Fruit fly (Drosophila melanogaster) whole organism, embryonic: ENCODE measurements around the gene CG7377.

Experiments
- Asciz ChIP-seq: fragments of 200-800 bp; sonication (Bioruptor generic); optimal IDR thresholded peaks from 2 replicates; lab custom pipeline; 2017; ENCODE audit warnings: missing biosample characterization, mild to moderate bottlenecking, missing genetic modification characterization, missing genetic modification reagents
- Atf3 ChIP-seq: fragments of 200-800 bp; sonication (Bioruptor generic); optimal IDR thresholded peaks from 3 replicates; lab custom pipeline; 2016; ENCODE audit warnings: missing biosample characterization, missing genetic modification characterization
- CG10274 ChIP-seq: fragments of 200-800 bp; sonication (Bioruptor generic); optimal IDR thresholded peaks from 3 replicates; lab custom pipeline; 2017; ENCODE audit warnings: missing biosample characterization, mild to moderate bottlenecking, missing genetic modification characterization
- CG10321 ChIP-seq: fragments of 200-800 bp; sonication (Bioruptor generic); IDR thresholded peaks from 2 replicates; pipeline ENCODE4 v1.3.6; 2022; ENCODE audit warnings: missing biosample characterization, missing genetic modification characterization
- CG10366 ChIP-seq: fragments of 200-800 bp; sonication (Bioruptor generic); IDR thresholded peaks from 2 replicates; pipeline ENCODE4 v1.3.6; 2022; ENCODE audit warnings: missing biosample characterization, missing genetic modification characterization
- CG11398 ChIP-seq: fragments of 200-800 bp; sonication (Bioruptor generic); optimal IDR thresholded peaks from 2 replicates; lab custom pipeline; 2016; ENCODE audit warnings: missing biosample characterization, missing genetic modification characterization
- CG11456 ChIP-seq: fragments of 200-800 bp; sonication (Bioruptor generic); IDR thresholded peaks from 3 replicates; pipeline ENCODE4 v1.3.6; 2022; ENCODE audit warnings: missing biosample characterization, missing genetic modification characterization
- CG11723 ChIP-seq: fragments of 200-800 bp; sonication (Bioruptor generic); optimal IDR thresholded peaks from 2 replicates; lab custom pipeline; 2017; ENCODE audit warnings: missing biosample characterization, mild to moderate bottlenecking, missing genetic modification characterization
- CG13424 ChIP-seq: fragments of 200-800 bp; sonication (Bioruptor generic); optimal IDR thresholded peaks from 2 replicates; lab custom pipeline; 2019; ENCODE audit warnings: missing biosample characterization, mild to moderate bottlenecking, missing genetic modification characterization, moderate library complexity
- CG13775 ChIP-seq: fragments of 200-800 bp; sonication (Bioruptor generic); optimal IDR thresholded peaks from 3 replicates; lab custom pipeline; 2017; ENCODE audit warnings: missing biosample characterization, mild to moderate bottlenecking, missing genetic modification characterization
- CG14667 ChIP-seq: fragments of 200-800 bp; sonication (Bioruptor generic); IDR thresholded peaks from 2 replicates; pipeline ENCODE4 v1.3.6; 2022; ENCODE audit warnings: missing biosample characterization, missing genetic modification characterization
- CG17361 ChIP-seq: fragments of 200-800 bp; sonication (Bioruptor generic); IDR thresholded peaks from 3 replicates; pipeline ENCODE4 v1.3.6; 2022; ENCODE audit warnings: missing biosample characterization, missing genetic modification characterization
- CG17829 ChIP-seq: fragments of 200-800 bp; optimal IDR thresholded peaks from 2 replicates; lab custom pipeline; 2019; ENCODE audit warnings: missing biosample characterization, mild to moderate bottlenecking, missing genetic modification characterization, moderate library complexity
- CG18619 ChIP-seq: fragments of 200-800 bp; sonication (Bioruptor generic); optimal IDR thresholded peaks from 3 replicates; lab custom pipeline; 2017; ENCODE audit warnings: missing biosample characterization, mild to moderate bottlenecking, missing genetic modification characterization
- CG3065 ChIP-seq: fragments of 200-800 bp; sonication (Bioruptor generic); optimal IDR thresholded peaks from 2 replicates; lab custom pipeline; 2016; ENCODE audit warnings: missing biosample characterization, missing genetic modification characterization
- CG31224 ChIP-seq: fragments of 200-800 bp; sonication (Bioruptor generic); IDR thresholded peaks from 2 replicates; pipeline ENCODE4 v1.3.6; 2022; ENCODE audit warnings: missing biosample characterization, missing genetic modification characterization
- CG32767 ChIP-seq: fragments of 200-800 bp; sonication (Bioruptor generic); IDR thresholded peaks from 2 replicates; pipeline ENCODE4 v1.3.6; 2022; ENCODE audit warnings: missing biosample characterization, missing genetic modification characterization
- CG6254 ChIP-seq: fragments of 200-800 bp; sonication (Bioruptor generic); optimal IDR thresholded peaks from 3 replicates; lab custom pipeline; 2017; ENCODE audit warnings: mild to moderate bottlenecking, missing biosample characterization, missing genetic modification reagents, missing genetic modification characterization
- CG7357 ChIP-seq: fragments of 200-800 bp; sonication (Bioruptor generic); IDR thresholded peaks from 3 replicates; pipeline ENCODE4 v1.3.6; 2022; ENCODE audit warnings: missing biosample characterization, missing genetic modification characterization
- CG8478 ChIP-seq: fragments of >200 bp; optimal IDR thresholded peaks from 2 replicates; lab custom pipeline; 2018
- CG9727 ChIP-seq: fragments of 200-800 bp; sonication (Bioruptor generic); optimal IDR thresholded peaks from 3 replicates; lab custom pipeline; 2017; ENCODE audit warnings: missing biosample characterization, mild to moderate bottlenecking, missing genetic modification characterization
- Chrac-16 ChIP-seq: fragments of 200-800 bp; sonication (Bioruptor generic); optimal IDR thresholded peaks from 3 replicates; lab custom pipeline; 2016; ENCODE audit warnings: missing biosample characterization, missing genetic modification characterization
- D ChIP-seq, 2 experiments: fragments of 200-800 bp in 1 of 2; fragments of >200 bp in 1 of 2; sonication (Bioruptor generic) in 1 of 2; optimal IDR thresholded peaks; 2 replicates in 1 of 2; 3 replicates in 1 of 2; lab custom pipeline; 2017; ENCODE audit warnings: mild to moderate bottlenecking in 1 of 2, missing biosample characterization in 1 of 2, missing genetic modification characterization in 1 of 2, missing genetic modification reagents in 1 of 2
- Dp ChIP-seq: fragments of 200-800 bp; sonication (Bioruptor generic); optimal IDR thresholded peaks from 2 replicates; lab custom pipeline; 2018; ENCODE audit warnings: missing biosample characterization, mild to moderate bottlenecking, missing genetic modification characterization, moderate library complexity
- Hsf ChIP-seq: fragments of 200-800 bp; sonication (Bioruptor generic); optimal IDR thresholded peaks from 3 replicates; lab custom pipeline; 2016; ENCODE audit warnings: missing biosample characterization, missing genetic modification characterization
- MTF-1 ChIP-seq: fragments of 200-800 bp; sonication (Bioruptor generic); optimal IDR thresholded peaks from 2 replicates; lab custom pipeline; 2018; ENCODE audit warnings: missing biosample characterization, mild to moderate bottlenecking, missing genetic modification characterization, borderline replicate concordance
- Meics ChIP-seq: fragments of 200-800 bp; sonication (Bioruptor generic); optimal IDR thresholded peaks from 2 replicates; lab custom pipeline; 2017; ENCODE audit warnings: missing biosample characterization, mild to moderate bottlenecking, missing genetic modification characterization
- NFAT ChIP-seq: fragments of 200-800 bp; sonication (Bioruptor generic); IDR thresholded peaks from 2 replicates; pipeline ENCODE4 v1.3.6; 2022; ENCODE audit warnings: missing biosample characterization, missing genetic modification characterization
- Rx ChIP-seq: fragments of 200-800 bp; sonication (Bioruptor generic); IDR thresholded peaks from 2 replicates; pipeline ENCODE4 v1.3.6; 2022; ENCODE audit warnings: missing biosample characterization, missing genetic modification characterization
- Scr ChIP-seq: fragments of 200-800 bp; sonication (Bioruptor generic); IDR thresholded peaks from 2 replicates; pipeline ENCODE4 v1.3.6; 2022; ENCODE audit warnings: missing biosample characterization, missing genetic modification characterization; ENCODE audit not compliant: partially characterized antibody
- Six4 ChIP-seq: fragments of 200-800 bp; sonication (Bioruptor generic); optimal IDR thresholded peaks from 2 replicates; lab custom pipeline; 2016; ENCODE audit warnings: missing biosample characterization, missing genetic modification characterization
- Spps ChIP-seq: fragments of 200-800 bp; sonication (Bioruptor generic); optimal IDR thresholded peaks from 2 replicates; lab custom pipeline; 2018; ENCODE audit warnings: missing biosample characterization, mild to moderate bottlenecking, missing genetic modification characterization
- caup ChIP-seq: fragments of 200-800 bp; sonication (Bioruptor generic); optimal IDR thresholded peaks from 3 replicates; lab custom pipeline; 2017; ENCODE audit warnings: missing biosample characterization, mild to moderate bottlenecking, missing genetic modification characterization, moderate library complexity; ENCODE audit not compliant: severe bottlenecking
- chinmo ChIP-seq: fragments of 200-800 bp; sonication (Bioruptor generic); IDR thresholded peaks from 4 replicates; pipeline ENCODE4 v1.3.6; 2022; ENCODE audit warnings: missing biosample characterization, missing genetic modification characterization; ENCODE audit not compliant: partially characterized antibody
- croc ChIP-seq: fragments of 200-800 bp; sonication (Bioruptor generic); conservative IDR thresholded peaks from 3 replicates; pipeline ENCODE4 v1.3.6; 2022; ENCODE audit warnings: missing biosample characterization, missing genetic modification characterization
- da ChIP-seq: fragments of 200-800 bp; sonication (Bioruptor generic); optimal IDR thresholded peaks from 2 replicates; lab custom pipeline; 2016; ENCODE audit warnings: missing biosample characterization, missing genetic modification characterization
- fd3F ChIP-seq: fragments of 200-800 bp; sonication (Bioruptor generic); optimal IDR thresholded peaks from 2 replicates; lab custom pipeline; 2018; ENCODE audit warnings: missing biosample characterization, mild to moderate bottlenecking, missing genetic modification characterization, moderate library complexity
- gt ChIP-seq: fragments of 200-800 bp; sonication (Bioruptor generic); IDR thresholded peaks from 2 replicates; pipeline ENCODE4 v1.3.6; 2022; ENCODE audit warnings: missing biosample characterization, missing genetic modification characterization
- ham ChIP-seq: fragments of 200-800 bp; sonication (Bioruptor generic); IDR thresholded peaks from 2 replicates; pipeline ENCODE4 v1.3.6; 2022; ENCODE audit warnings: missing biosample characterization, missing genetic modification characterization
- lilli ChIP-seq: fragments of 200-800 bp; sonication (Bioruptor generic); optimal IDR thresholded peaks from 3 replicates; lab custom pipeline; 2016; ENCODE audit warnings: missing biosample characterization, missing genetic modification characterization
- nerfin-1 ChIP-seq: fragments of 200-800 bp; sonication (Bioruptor generic); optimal IDR thresholded peaks from 3 replicates; lab custom pipeline; 2019; ENCODE audit warnings: missing biosample characterization, mild to moderate bottlenecking, missing genetic modification characterization, moderate library complexity
- oc ChIP-seq: fragments of 200-800 bp; sonication (Bioruptor generic); optimal IDR thresholded peaks from 2 replicates; lab custom pipeline; 2018; ENCODE audit warnings: missing biosample characterization, mild to moderate bottlenecking, missing genetic modification characterization, moderate library complexity
- ro ChIP-seq: fragments of 200-800 bp; sonication (Bioruptor generic); IDR thresholded peaks from 2 replicates; pipeline ENCODE4 v1.3.6; 2022; ENCODE audit warnings: missing biosample characterization, missing genetic modification characterization
- shn ChIP-seq: fragments of 200-800 bp; sonication (Bioruptor generic); optimal IDR thresholded peaks from 3 replicates; lab custom pipeline; 2016; ENCODE audit warnings: missing biosample characterization, missing genetic modification characterization
- sna ChIP-seq: fragments of 200-800 bp; sonication (Bioruptor generic); IDR thresholded peaks from 2 replicates; pipeline ENCODE4 v1.3.6; 2022; ENCODE audit warnings: missing biosample characterization, missing genetic modification characterization; ENCODE audit not compliant: partially characterized antibody
- stc ChIP-seq: fragments of 200-800 bp; sonication (Bioruptor generic); IDR thresholded peaks from 2 replicates; pipeline ENCODE4 v1.3.6; 2022; ENCODE audit warnings: missing biosample characterization, missing genetic modification characterization
- tup ChIP-seq: fragments of 200-800 bp; sonication (Bioruptor generic); optimal IDR thresholded peaks from 2 replicates; lab custom pipeline; 2016; ENCODE audit warnings: missing biosample characterization, mild to moderate bottlenecking, missing genetic modification characterization, moderate library complexity
- twi ChIP-seq: fragments of 200-800 bp; optimal IDR thresholded peaks from 2 replicates; lab custom pipeline; 2019; ENCODE audit warnings: missing biosample characterization, mild to moderate bottlenecking, missing genetic modification characterization, moderate library complexity

The CG7377 gene

dm6 chr3L:11555662-11556460, 33.6 kb upstream of the CG7377 start (continued):
- TF ChIP-seq CG10321 (no peak), fd3F (GFP tag; lab: Kevin White, UChicago) (peak; percentile 39), Six4 (GFP tag; lab: Kevin White, UChicago) (peak; percentile 65), CG17829 (tag; lab: Kevin White, UChicago) (peak; percentile 83), Asciz (peak; percentile 85), CG7357 (0 out of 3 replicates have a peak, but pooled peaks have one; percentile 30), CG13424 (tag; lab: Kevin White, UChicago) (peak; percentile 84), chinmo (GFP tag; lab: Robert Waterston, UW) (peak; percentile 96), shn (GFP tag; lab: Kevin White, UChicago) (peak; percentile 10), caup (peak; percentile 54), NFAT (GFP tag; lab: Robert Waterston, UW) (no peak), CG18619 (peak; percentile 62), ham (GFP tag; lab: Robert Waterston, UW) (no peak), CG11456 (GFP tag; lab: Robert Waterston, UW) (no peak), D (optimal IDR thresholded peaks at IDR 0.05; lab: Kevin White, UChicago) (no peak), D (GFP tag; optimal IDR thresholded peaks at IDR 0.05; lab: Kevin White, UChicago) (peak; percentile 71), Dp (GFP tag; lab: Kevin White, UChicago) (no peak), gt (no peak), twi (tag; lab: Kevin White, UChicago) (peak; percentile 54), tup (no peak), sna (GFP tag; lab: Robert Waterston, UW) (no peak), CG9727 (peak; percentile 84), CG3065 (GFP tag; lab: Kevin White, UChicago) (no peak), CG8478 (lab: Kevin White, UChicago) (no peak), CG14667 (peak; percentile 55; the same call in 1 of the 2 replicates), CG10274 (GFP tag; lab: Kevin White, UChicago) (no peak), da (GFP tag; lab: Kevin White, UChicago) (peak; percentile 31), ro (peak; percentile 31; the same call in 1 of the 2 replicates), CG13775 (peak; percentile 34), stc (GFP tag; lab: Robert Waterston, UW) (peak; percentile 77; the same call in 1 of the 2 replicates), CG10366 (GFP tag; lab: Robert Waterston, UW) (no peak; the same call in 1 of the 2 replicates), CG32767 (GFP tag; lab: Robert Waterston, UW) (peak; percentile 25; the same call in 1 of the 2 replicates), CG11398 (GFP tag; lab: Kevin White, UChicago) (peak; percentile 59), MTF-1 (no peak), nerfin-1 (tag; lab: Kevin White, UChicago) (peak; percentile 77), Chrac-16 (peak; percentile 39), CG11723 (GFP tag; lab: Kevin White, UChicago) (peak; percentile 10), lilli (GFP tag; lab: Kevin White, UChicago) (peak; percentile 44), CG17361 (peak; percentile 87), oc (peak; percentile 51), Scr (GFP tag; lab: Robert Waterston, UW) (no peak), CG6254 (GFP tag; lab: Kevin White, UChicago) (no peak), Rx (GFP tag; lab: Robert Waterston, UW) (no peak), Meics (GFP tag; lab: Kevin White, UChicago) (peak; percentile 79), Atf3 (peak; percentile 49), croc (GFP tag; lab: Robert Waterston, UW) (no peak; the same call in 1 of the 3 replicates), CG31224 (GFP tag; lab: Robert Waterston, UW) (0 out of 2 replicates have a peak, but pooled peaks have one; percentile 34), Spps (tag; lab: Kevin White, UChicago) (peak; percentile 46), Hsf (GFP tag; lab: Kevin White, UChicago) (peak; percentile 57)
